Worm (Caenorhabditis elegans): ENCODE data around the gene ssup-72.

Gene ssup-72

ce11 chrII:6827388-6827787 is 51.0 kb downstream of the ssup-72 start (continued):
- peak; percentile 19 for TF ChIP-seq cey-2 (tag; optimal IDR thresholded peaks at IDR 0.05; ENCODE audit: borderline replicate concordance, insufficient read depth)
